Fruit fly (Drosophila melanogaster) whole organism: ENCODE data around the gene dpr7.

Source experiments
- CG8478 ChIP-seq: fragments of >200 bp; optimal IDR thresholded peaks from 2 replicates; lab custom pipeline; 2018; ENCODE audit warnings: inconsistent platforms
- Dll ChIP-seq: fragments of >200 bp; optimal IDR thresholded peaks from 2 replicates; lab custom pipeline; 2017
- pan ChIP-seq: fragments of >200 bp; optimal IDR thresholded peaks from 2 replicates; lab custom pipeline; 2017
- psq ChIP-seq: fragments of >200 bp; optimal IDR thresholded peaks from 2 replicates; lab custom pipeline; 2017

DNA sequence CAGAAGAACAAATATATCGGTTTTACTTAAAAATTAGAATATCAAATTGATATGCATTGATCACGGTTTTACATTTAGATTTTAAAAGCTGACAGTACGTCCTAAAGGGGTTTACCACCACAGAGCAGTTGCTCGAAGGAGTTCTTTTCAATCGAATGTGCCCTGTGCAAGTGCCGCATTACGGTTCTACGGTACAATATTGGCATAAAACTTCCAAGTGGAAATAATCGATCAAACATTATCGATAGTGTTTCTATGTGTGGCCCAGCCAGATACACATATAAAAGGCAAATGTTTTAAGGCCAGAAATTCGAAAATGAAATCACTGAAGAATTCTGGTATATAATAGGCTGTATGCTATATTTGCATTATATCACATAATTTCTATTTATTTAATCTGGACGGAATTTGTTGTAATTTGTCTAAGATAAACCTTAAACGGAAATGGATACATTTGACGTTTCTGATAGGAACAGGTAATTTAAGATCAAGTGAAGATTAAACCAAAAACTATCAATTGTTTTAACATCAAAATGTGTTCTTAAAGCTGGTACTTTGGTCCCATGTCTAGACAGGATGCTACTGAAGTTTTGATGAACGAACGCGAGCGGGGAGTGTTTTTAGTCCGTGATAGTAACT, 43.0 kb downstream of the dpr7 start, which contains the start of gene Crk:
- TF ChIP-seq psq (lab: Kevin White, UChicago): no peak
- no peak for TF ChIP-seq CG8478 (lab: Kevin White, UChicago)
- TF ChIP-seq Dll (lab: Kevin White, UChicago): no peak
- no peak for TF ChIP-seq pan (lab: Kevin White, UChicago)
